Fruit fly (Drosophila melanogaster) whole organism, prepupa: ENCODE results near the gene trr.

Experiments used
- CG1621 ChIP-seq: fragments of 200-800 bp; sonication (Bioruptor generic); optimal IDR thresholded peaks from 3 replicates; lab custom pipeline; 2018; ENCODE audit warnings: missing biosample characterization, mild to moderate bottlenecking, missing genetic modification characterization
- CG4318 ChIP-seq: fragments of 200-800 bp; sonication (Bioruptor generic); optimal IDR thresholded peaks from 3 replicates; lab custom pipeline; 2017; ENCODE audit warnings: missing biosample characterization, mild to moderate bottlenecking, missing genetic modification characterization
- CG8319 ChIP-seq: fragments of 200-800 bp; sonication (Bioruptor generic); optimal IDR thresholded peaks from 3 replicates; lab custom pipeline; 2016; ENCODE audit warnings: missing biosample characterization, missing genetic modification characterization
- Met ChIP-seq: fragments of 200-800 bp; sonication (Bioruptor generic); optimal IDR thresholded peaks from 3 replicates; lab custom pipeline; 2016; ENCODE audit warnings: missing biosample characterization, missing genetic modification characterization
- OdsH ChIP-seq: fragments of 200-800 bp; sonication (Bioruptor generic); optimal IDR thresholded peaks from 3 replicates; lab custom pipeline; 2016; ENCODE audit warnings: missing biosample characterization, missing genetic modification characterization
- fd85E ChIP-seq: fragments of 200-800 bp; sonication (Bioruptor generic); optimal IDR thresholded peaks from 3 replicates; lab custom pipeline; 2016; ENCODE audit warnings: missing biosample characterization, missing genetic modification characterization
- vri ChIP-seq: fragments of 200-800 bp; sonication (Bioruptor generic); optimal IDR thresholded peaks from 3 replicates; lab custom pipeline; 2016; ENCODE audit warnings: missing biosample characterization, mild to moderate bottlenecking, missing genetic modification characterization

DNA sequence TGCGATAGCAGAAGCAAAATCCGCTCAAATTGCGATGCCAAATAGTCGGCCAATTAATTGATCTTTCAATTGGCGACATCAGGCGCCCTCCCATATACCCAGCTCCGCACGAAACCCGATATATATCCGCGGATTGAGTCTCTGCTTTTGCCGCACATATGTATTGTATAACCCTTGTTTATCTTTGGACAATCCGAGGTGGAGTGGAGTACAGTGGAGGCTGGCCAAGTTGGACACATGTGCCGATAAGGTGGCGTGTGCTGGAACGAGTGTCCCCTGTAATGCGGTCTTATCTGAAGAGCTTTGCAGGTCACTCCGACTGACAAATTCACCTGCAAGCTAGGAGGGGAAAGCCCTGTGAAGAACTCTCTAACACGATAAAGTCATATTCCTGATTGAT is 19.8 kb upstream of the trr start:
- TF ChIP-seq CG4318 (GFP tag; lab: Kevin White, UChicago): no peak
- no peak for TF ChIP-seq CG1621 (tag; lab: Kevin White, UChicago)
- no peak for TF ChIP-seq vri
- TF ChIP-seq OdsH (GFP tag; lab: Kevin White, UChicago): no peak
- no peak for TF ChIP-seq CG8319
- TF ChIP-seq Met (GFP tag; lab: Kevin White, UChicago): no peak
- no peak for TF ChIP-seq fd85E (GFP tag; lab: Kevin White, UChicago)
